Worm (Caenorhabditis elegans) whole organism, mixed stage, embryonic: Measurements from ENCODE around the gene dhhc-5.

Source experiments
- elt-3 ChIP-seq: fragments of 150-350 bp; optimal IDR thresholded peaks from 2 replicates; lab custom pipeline; 2014; ENCODE audit warnings: missing biosample characterization, missing genetic modification characterization
- lsy-2 ChIP-seq: fragments of 150-350 bp; optimal IDR thresholded peaks from 2 replicates; lab custom pipeline; 2014; ENCODE audit warnings: missing biosample characterization, missing genetic modification characterization
- nhr-76 ChIP-seq: sonication (generic microtip); optimal IDR thresholded peaks from 2 replicates; lab custom pipeline; 2017; ENCODE audit warnings: missing biosample characterization, missing genetic modification characterization
- sptf-1 ChIP-seq: sonication (generic microtip); optimal IDR thresholded peaks from 2 replicates; lab custom pipeline; 2017; ENCODE audit warnings: mild to moderate bottlenecking, missing genetic modification characterization, moderate library complexity, missing compliant biosample characterization

DNA sequence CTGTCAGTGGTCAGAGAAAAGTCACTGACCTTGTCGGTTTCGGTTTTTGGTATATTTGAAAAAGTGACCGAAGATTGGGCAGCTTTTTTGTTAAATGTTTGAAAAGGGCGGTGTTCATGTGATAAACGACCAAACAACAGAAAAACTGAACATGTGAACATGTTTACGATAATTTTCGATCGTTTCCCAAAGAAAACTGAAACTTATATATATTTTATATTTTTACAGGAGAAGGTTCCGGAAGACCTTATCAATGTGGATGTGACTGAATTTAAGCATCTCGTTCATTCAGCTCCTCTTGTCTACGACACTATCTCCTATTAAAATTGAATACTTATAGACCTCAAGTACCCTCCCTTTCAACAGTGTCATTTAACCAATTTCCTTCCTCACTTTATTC, 49.2 kb downstream of the dhhc-5 start:
- TF ChIP-seq nhr-76 (no peak), elt-3 (tag; lab: Kevin White, UChicago) (no peak), sptf-1 (tag; lab: Kevin White, UChicago) (no peak), lsy-2 (tag; lab: Kevin White, UChicago) (no peak)
